Worm (Caenorhabditis elegans): ENCODE data around the gene pfd-1.
"Not testable (repeated sequence)": the region's sequence is repeated elsewhere in the genome, so short reads cannot be mapped to it uniquely, and the experiment has no call there.

Gene pfd-1

ce11 chrIV:11148788-11149366 is 1.0 kb upstream of the pfd-1 start (continued):
- no peak for TF ChIP-seq lin-13 (GFP tag; optimal IDR thresholded peaks at IDR 0.05)
- no peak for TF ChIP-seq nhr-12 (tag; optimal IDR thresholded peaks at IDR 0.05)
- TF ChIP-seq ceh-82 (tag; optimal IDR thresholded peaks at IDR 0.05), result peak in 1 of 3 experiments; percentile 0
- no peak for TF ChIP-seq lin-39 (tag; optimal IDR thresholded peaks at IDR 0.05)
- no peak for TF ChIP-seq ceh-63 (GFP tag; optimal IDR thresholded peaks at IDR 0.05)
- TF ChIP-seq lin-14 (GFP tag; optimal IDR thresholded peaks at IDR 0.05), result peak; percentile 55
- TF ChIP-seq fkh-8 (tag; optimal IDR thresholded peaks at IDR 0.05), result peak; percentile 49
- peak in 1 of 2 experiments; percentile 23 for TF ChIP-seq lin-35 (GFP tag; optimal IDR thresholded peaks at IDR 0.05)
- TF ChIP-seq hlh-4 (tag; optimal IDR thresholded peaks at IDR 0.05), result no peak

- TF ChIP-seq nhr-90 (tag; optimal IDR thresholded peaks at IDR 0.05; ENCODE audit: poor library complexity) (no peak), nhr-19 (GFP tag; conservative IDR thresholded peaks at IDR 0.05) (peak; percentile 30; the same call in 1 of the 2 replicates), ama-1 (optimal IDR thresholded peaks at IDR 0.05) (peak; percentile 67), efl-1 (optimal IDR thresholded peaks at IDR 0.05) (no peak), efl-1 (GFP tag; optimal IDR thresholded peaks at IDR 0.05 in 1 of 2) (no peak), ztf-4 (tag; optimal IDR thresholded peaks at IDR 0.05) (peak; percentile 13), hpl-2 (GFP tag; optimal IDR thresholded peaks at IDR 0.05) (no peak), elt-2 (tag; optimal IDR thresholded peaks at IDR 0.05) (no peak), C16A3.4 (tag; optimal IDR thresholded peaks at IDR 0.05) (no peak), unc-130 (tag; optimal IDR thresholded peaks at IDR 0.05) (no peak), fos-1 (tag; optimal IDR thresholded peaks at IDR 0.05) (no peak)
These were observed 931 bp downstream of the pfd-1 start, which contains the start of gene C08F8.2 for ce11 chrIV:11150844-11151243. Gene C08F8.2, plus strand, starts transcription at chrIV:11150997.

- not testable (repeated sequence) for TF ChIP-seq F16B12.6 (tag; optimal IDR thresholded peaks at IDR 0.05); zip-4 (GFP tag; optimal IDR thresholded peaks at IDR 0.05); blmp-1 (tag; optimal IDR thresholded peaks at IDR 0.05)
These were observed 4.7 kb downstream of the pfd-1 start, which contains the start of gene C08F8.3 for ce11 chrIV:11154425-11155114. Gene C08F8.3, plus strand, starts transcription at chrIV:11155044.

ce11 chrIV:11156526-11156925 is 6.6 kb downstream of the pfd-1 start:
- no peak for TF ChIP-seq nhr-71 (tag; optimal IDR thresholded peaks at IDR 0.05)
- no peak for TF ChIP-seq rnt-1 (tag; optimal IDR thresholded peaks at IDR 0.05)
- TF ChIP-seq mab-9 (GFP tag; IDR thresholded peaks at IDR 0.05), result no peak
- TF ChIP-seq ama-1 (optimal IDR thresholded peaks at IDR 0.05), result no peak
- TF ChIP-seq nhr-90 (tag; optimal IDR thresholded peaks at IDR 0.05; ENCODE audit: poor library complexity), result no peak
- TF ChIP-seq unc-130 (tag; optimal IDR thresholded peaks at IDR 0.05), result no peak
- no peak for TF ChIP-seq elt-2 (tag; optimal IDR thresholded peaks at IDR 0.05)
- TF ChIP-seq pax-3 (tag; optimal IDR thresholded peaks at IDR 0.05), result no peak
- TF ChIP-seq lin-15B (tag; optimal IDR thresholded peaks at IDR 0.05), result no peak

ce11 chrIV:11159886-11160285 is 10.0 kb downstream of the pfd-1 start, which contains the start of gene mboa-4:
Gene mboa-4, minus strand, starts transcription at chrIV:11159986.
- no peak for TF ChIP-seq mep-1 (tag; optimal IDR thresholded peaks at IDR 0.05)
- TF ChIP-seq lsy-2 (tag; optimal IDR thresholded peaks at IDR 0.05), result no peak

ce11 chrIV:11160707-11161106 is 10.8 kb downstream of the pfd-1 start, which contains the start of gene C08F8.15:
Gene C08F8.15, minus strand, starts transcription at chrIV:11160807.
- no peak for TF ChIP-seq efl-1 (optimal IDR thresholded peaks at IDR 0.05)
- TF ChIP-seq efl-1 (GFP tag; optimal IDR thresholded peaks at IDR 0.05 in 1 of 2), result peak in 1 of 2 experiments; percentile 67
- TF ChIP-seq pax-3 (tag; optimal IDR thresholded peaks at IDR 0.05), result no peak

All from whole organism, L1 larva.